Worm (Caenorhabditis elegans) whole organism, L2 larva: Measurements from ENCODE around the gene F38B6.4.

Experiments used
- F13H6.1 ChIP-seq: sonication (generic microtip); optimal IDR thresholded peaks from 2 replicates; lab custom pipeline; 2016; ENCODE audit warnings: missing genetic modification characterization, missing compliant biosample characterization
- R02D3.7 ChIP-seq: fragments of 150-350 bp; optimal IDR thresholded peaks from 2 replicates; lab custom pipeline; 2014; ENCODE audit warnings: missing biosample characterization, missing genetic modification characterization
- ZK546.5 ChIP-seq: sonication (generic microtip); optimal IDR thresholded peaks from 2 replicates; lab custom pipeline; 2017; ENCODE audit warnings: missing biosample characterization, missing genetic modification characterization
- aly-2 ChIP-seq: fragments of 150-350 bp; optimal IDR thresholded peaks from 2 replicates; lab custom pipeline; 2014; ENCODE audit warnings: missing biosample characterization, missing genetic modification characterization
- ama-1 ChIP-seq: fragments of 150-350 bp; optimal IDR thresholded peaks from 2 replicates; lab custom pipeline; 2018; ENCODE audit warnings: inconsistent platforms
- ceh-16 ChIP-seq: fragments of 150-350 bp; optimal IDR thresholded peaks from 2 replicates; lab custom pipeline; 2014; ENCODE audit warnings: missing biosample characterization, missing genetic modification characterization
- ceh-82 ChIP-seq: fragments of 150-350 bp; optimal IDR thresholded peaks from 2 replicates; lab custom pipeline; 2014; ENCODE audit warnings: missing biosample characterization, missing genetic modification characterization
- crh-2 ChIP-seq: sonication (generic microtip); optimal IDR thresholded peaks from 2 replicates; lab custom pipeline; 2017; ENCODE audit warnings: missing biosample characterization, missing genetic modification characterization
- dmd-4 ChIP-seq: sonication (generic microtip); optimal IDR thresholded peaks from 2 replicates; lab custom pipeline; 2017; ENCODE audit warnings: missing biosample characterization, missing genetic modification characterization
- egl-27 ChIP-seq: sonication (generic microtip); optimal IDR thresholded peaks from 3 replicates; lab custom pipeline; 2017; ENCODE audit warnings: missing biosample characterization, missing genetic modification reagents, missing genetic modification characterization
- elt-1 ChIP-seq: fragments of 150-350 bp; optimal IDR thresholded peaks from 2 replicates; lab custom pipeline; 2014; ENCODE audit warnings: missing biosample characterization, missing genetic modification characterization
- elt-3 ChIP-seq: sonication (generic microtip); optimal IDR thresholded peaks from 2 replicates; lab custom pipeline; 2017; ENCODE audit warnings: missing biosample characterization, missing genetic modification characterization
- fos-1 ChIP-seq: fragments of 150-350 bp; optimal IDR thresholded peaks from 2 replicates; lab custom pipeline; 2014; ENCODE audit warnings: missing biosample characterization, missing genetic modification characterization
- gmeb-1 ChIP-seq: fragments of 150-350 bp; optimal IDR thresholded peaks from 2 replicates; lab custom pipeline; 2014; ENCODE audit warnings: missing biosample characterization, missing genetic modification characterization
- lin-11 ChIP-seq: fragments of 150-350 bp; sonication (generic microtip); optimal IDR thresholded peaks from 2 replicates; lab custom pipeline; 2014; ENCODE audit warnings: missing biosample characterization, missing genetic modification characterization, inconsistent platforms, mixed read lengths
- lin-13 ChIP-seq: fragments of 150-350 bp; optimal IDR thresholded peaks from 2 replicates; lab custom pipeline; 2014; ENCODE audit warnings: missing biosample characterization, missing genetic modification reagents, missing genetic modification characterization
- lin-39 ChIP-seq: fragments of 150-350 bp; optimal IDR thresholded peaks from 2 replicates; lab custom pipeline; 2014; ENCODE audit warnings: missing biosample characterization, missing genetic modification reagents, missing genetic modification characterization
- lsy-2 ChIP-seq, 2 experiments: fragments of 150-350 bp in 1 of 2; sonication (generic microtip) in 1 of 2; optimal IDR thresholded peaks; 2 replicates each; lab custom pipeline; 2014 to 2017; ENCODE audit warnings: missing biosample characterization in 2 of 2, missing genetic modification characterization in 2 of 2
- mab-5 ChIP-seq: fragments of 150-350 bp; optimal IDR thresholded peaks from 2 replicates; lab custom pipeline; 2014; ENCODE audit warnings: missing biosample characterization, missing genetic modification characterization
- mdl-1 ChIP-seq, 2 experiments: fragments of 150-350 bp in 1 of 2; sonication (generic microtip) in 1 of 2; optimal IDR thresholded peaks; 2 replicates each; lab custom pipeline; 2017; ENCODE audit warnings: missing biosample characterization in 2 of 2, missing genetic modification characterization in 2 of 2
- nhr-11 ChIP-seq: fragments of 150-350 bp; optimal IDR thresholded peaks from 2 replicates; lab custom pipeline; 2014; ENCODE audit warnings: missing biosample characterization, missing genetic modification characterization
- nhr-12 ChIP-seq: fragments of 150-350 bp; optimal IDR thresholded peaks from 2 replicates; lab custom pipeline; 2014; ENCODE audit warnings: missing biosample characterization, missing genetic modification characterization
- nhr-23 ChIP-seq: fragments of 150-350 bp; optimal IDR thresholded peaks from 2 replicates; lab custom pipeline; 2014; ENCODE audit warnings: missing biosample characterization, missing genetic modification reagents, missing genetic modification characterization
- nhr-237 ChIP-seq: fragments of 150-350 bp; optimal IDR thresholded peaks from 2 replicates; lab custom pipeline; 2014; ENCODE audit warnings: missing biosample characterization, missing genetic modification characterization
- nhr-25 ChIP-seq: fragments of 150-350 bp; sonication (generic microtip); optimal IDR thresholded peaks from 3 replicates; lab custom pipeline; 2014; ENCODE audit warnings: missing biosample characterization, missing genetic modification characterization
- nhr-6 ChIP-seq: fragments of 150-350 bp; optimal IDR thresholded peaks from 2 replicates; lab custom pipeline; 2014; ENCODE audit warnings: missing biosample characterization, missing genetic modification characterization
- nhr-77 ChIP-seq: fragments of 150-350 bp; optimal IDR thresholded peaks from 2 replicates; lab custom pipeline; 2014; ENCODE audit warnings: missing biosample characterization, missing genetic modification characterization
- sem-4 ChIP-seq: fragments of 150-350 bp; optimal IDR thresholded peaks from 2 replicates; lab custom pipeline; 2014; ENCODE audit warnings: missing biosample characterization, missing genetic modification reagents, missing genetic modification characterization
- sma-9 ChIP-seq, 2 experiments: fragments of 150-350 bp in 1 of 2; sonication (generic microtip) in 1 of 2; optimal IDR thresholded peaks; 2 replicates each; lab custom pipeline; 2014 to 2016; ENCODE audit warnings: missing genetic modification characterization in 2 of 2, mild to moderate bottlenecking in 1 of 2, missing biosample characterization in 1 of 2, missing compliant biosample characterization in 1 of 2, missing genetic modification reagents in 1 of 2, moderate library complexity in 1 of 2
- unc-39 ChIP-seq: fragments of 150-350 bp; optimal IDR thresholded peaks from 2 replicates; lab custom pipeline; 2014; ENCODE audit warnings: missing biosample characterization, missing genetic modification characterization
- unc-55 ChIP-seq: fragments of 150-350 bp; sonication (generic microtip); optimal IDR thresholded peaks from 3 replicates; lab custom pipeline; 2014; ENCODE audit warnings: missing biosample characterization, missing genetic modification reagents, missing genetic modification characterization
- ztf-1 ChIP-seq: fragments of 200-800 bp; sonication (Bioruptor generic); conservative IDR thresholded peaks from 2 replicates; pipeline ENCODE4 v1.3.6; 2022; ENCODE audit warnings: missing genetic modification characterization, missing compliant biosample characterization
- ztf-11 ChIP-seq: sonication (generic microtip); optimal IDR thresholded peaks from 2 replicates; lab custom pipeline; 2017; ENCODE audit warnings: missing biosample characterization, missing genetic modification characterization
- ztf-4 ChIP-seq: fragments of 150-350 bp; optimal IDR thresholded peaks from 2 replicates; lab custom pipeline; 2014; ENCODE audit warnings: missing biosample characterization, missing genetic modification characterization

The F38B6.4 gene

DNA sequence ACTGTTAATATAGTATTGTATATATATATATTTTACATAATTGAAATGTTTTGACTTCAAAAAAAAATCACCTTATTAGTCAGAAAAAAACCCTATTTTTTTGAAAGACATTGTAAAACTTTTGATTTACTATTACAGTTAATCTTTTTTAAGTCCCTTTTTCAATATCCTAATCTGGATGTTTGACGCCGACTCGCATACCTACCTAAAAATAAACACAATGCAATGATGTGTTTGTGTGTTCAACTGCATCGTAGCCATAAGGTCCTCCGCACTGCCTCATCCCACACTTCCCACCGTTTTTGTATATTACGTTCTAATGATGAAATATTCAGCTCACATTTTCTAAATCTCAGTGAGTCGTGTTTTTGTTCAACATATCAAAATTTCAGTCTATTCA is 18.7 kb downstream of the F38B6.4 start, which contains the start of gene F38B6.3:
F38B6.3 (plus strand) TSS at position 301 of the 400 bp plus-strand sequence.
- no peak for TF ChIP-seq crh-2
- TF ChIP-seq mab-5 (tag; lab: Kevin White, UChicago) = no peak
- no peak for TF ChIP-seq aly-2 (tag; lab: Kevin White, UChicago)
- no peak for TF ChIP-seq unc-55 (GFP tag; lab: Kevin White, UChicago)
- TF ChIP-seq nhr-77 (tag; lab: Kevin White, UChicago) = no peak
- TF ChIP-seq unc-39 (tag; lab: Kevin White, UChicago) = no peak
- TF ChIP-seq ama-1 (lab: Kevin White, UChicago) = no peak

DNA sequence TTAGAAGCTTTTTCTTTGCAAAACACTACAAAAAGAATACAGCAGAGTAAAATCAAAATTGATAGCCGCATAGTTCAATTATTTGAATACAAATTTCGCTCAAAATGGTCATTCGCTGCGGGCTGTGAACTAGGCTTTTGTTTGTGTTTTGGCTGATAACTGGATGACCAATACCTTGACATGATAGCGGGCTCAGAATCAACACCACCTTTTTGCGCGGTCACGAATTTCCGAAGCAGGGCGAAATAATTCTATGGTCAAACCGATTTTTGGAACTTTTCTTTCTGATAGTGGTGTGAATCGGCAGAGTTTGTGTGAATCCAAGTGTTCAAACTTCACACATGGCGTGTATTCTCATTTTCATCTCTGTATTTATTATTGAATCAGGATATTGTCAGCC is 23.6 kb downstream of the F38B6.4 start, which contains the start of the genes F38B6.7 and F38B6.2:
F38B6.7 (minus strand) TSS at position 101 of the 400 bp plus-strand sequence.
F38B6.2 (plus strand) TSS at position 267 of the 400 bp plus-strand sequence.
- no peak for TF ChIP-seq ztf-11 (tag; lab: Kevin White, UChicago)
- no peak for TF ChIP-seq ztf-4 (tag; lab: Kevin White, UChicago)
- TF ChIP-seq ama-1 (lab: Kevin White, UChicago) = no peak
- no peak for TF ChIP-seq egl-27 (tag; lab: Kevin White, UChicago)
- TF ChIP-seq, all 48 proteins: peak for 0

DNA sequence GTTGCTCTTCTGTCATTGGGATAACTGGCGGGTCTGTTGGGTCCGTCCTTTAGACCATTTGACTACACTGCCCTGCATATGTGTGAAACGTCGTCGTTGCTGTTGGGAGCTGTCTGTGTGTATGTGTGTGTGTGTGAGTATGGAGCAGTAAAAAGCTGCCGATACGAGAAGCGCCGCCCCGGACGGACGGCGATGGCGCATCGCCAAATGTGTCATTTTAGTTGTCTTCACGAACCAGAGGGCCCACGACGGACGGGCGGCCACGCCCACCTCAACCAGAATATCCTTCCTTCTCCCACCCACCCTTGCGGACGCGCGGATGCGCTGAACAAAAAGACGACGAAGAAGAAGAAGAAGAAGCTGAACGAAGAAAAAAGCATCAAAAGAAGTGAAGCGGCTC is 27.6 kb downstream of the F38B6.4 start, which contains the start of gene acr-2:
acr-2 (plus strand) TSS at position 301 of the 400 bp plus-strand sequence.
- TF ChIP-seq ztf-1 (GFP tag; lab: Robert Waterston, UW) (no peak), F13H6.1 (peak; percentile 8)

DNA sequence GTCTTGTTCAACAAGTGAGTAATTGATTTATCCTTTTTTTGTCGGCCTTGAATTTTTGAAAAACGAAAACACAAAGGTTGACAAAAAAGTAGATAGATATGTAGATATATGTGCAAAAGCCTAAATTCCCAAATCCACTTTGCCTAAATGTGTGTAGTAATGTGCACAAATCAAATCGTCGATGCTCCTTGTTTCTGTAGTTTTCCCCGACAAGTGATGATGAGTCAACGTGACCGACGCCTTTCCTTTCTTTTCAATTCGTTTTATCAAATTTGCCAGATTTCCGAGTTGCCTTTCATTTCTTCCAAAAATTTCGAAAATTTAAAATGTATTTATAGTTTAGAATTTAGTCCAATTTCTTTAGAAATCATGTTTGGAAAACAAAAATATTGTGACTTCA is 30.5 kb downstream of the F38B6.4 start:
- TF ChIP-seq nhr-23 (tag; lab: Kevin White, UChicago) (no peak), sma-9 (GFP tag; optimal IDR thresholded peaks at IDR 0.05; lab: Kevin White, UChicago) (peak; percentile 25), sma-9 (tag; optimal IDR thresholded peaks at IDR 0.05; lab: Kevin White, UChicago) (no peak), fos-1 (tag; lab: Kevin White, UChicago) (no peak)

DNA sequence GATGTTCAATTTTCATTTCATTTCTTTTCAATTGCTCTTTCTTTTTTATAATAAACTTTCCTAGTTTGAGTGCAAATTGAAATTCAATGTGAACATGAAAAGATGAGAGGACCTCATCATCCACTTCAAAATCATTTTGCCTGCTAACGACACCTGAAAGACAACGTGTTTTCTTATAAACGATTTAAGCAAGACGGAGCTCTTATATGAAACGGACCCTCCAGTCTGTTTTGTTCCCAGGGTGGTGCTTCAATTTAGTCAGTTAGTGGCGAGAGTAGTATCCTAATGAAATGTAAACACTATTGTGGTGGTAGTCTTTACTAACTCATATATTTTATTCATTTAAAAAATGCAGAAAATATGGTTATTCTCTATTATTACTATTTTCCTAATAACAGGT is 34.6 kb downstream of the F38B6.4 start, which contains the start of gene acr-3:
acr-3 (plus strand) TSS at position 301 of the 400 bp plus-strand sequence.
- TF ChIP-seq fos-1 (tag; lab: Kevin White, UChicago) (no peak), lin-13 (GFP tag; lab: Kevin White, UChicago) (no peak), mab-5 (tag; lab: Kevin White, UChicago) (no peak), ceh-16 (no peak), ZK546.5 (tag; lab: Kevin White, UChicago) (no peak)
- TF ChIP-seq, all 48 proteins: peak for 0

- TF ChIP-seq elt-1 (tag; lab: Kevin White, UChicago) (no peak), nhr-77 (tag; lab: Kevin White, UChicago) (no peak), nhr-11 (tag; lab: Kevin White, UChicago) (no peak), sem-4 (tag; lab: Kevin White, UChicago) (no peak), lin-13 (GFP tag; lab: Kevin White, UChicago) (no peak), sma-9 (GFP tag; optimal IDR thresholded peaks at IDR 0.05; lab: Kevin White, UChicago) (no peak), sma-9 (tag; optimal IDR thresholded peaks at IDR 0.05; lab: Kevin White, UChicago) (no peak), dmd-4 (tag; lab: Kevin White, UChicago) (no peak), lin-11 (no peak), R02D3.7 (tag; lab: Kevin White, UChicago) (no peak), nhr-6 (tag; lab: Kevin White, UChicago) (no peak), nhr-12 (no peak), mdl-1 (tag; optimal IDR thresholded peaks at IDR 0.05; lab: Kevin White, UChicago) (no peak), nhr-237 (tag; lab: Kevin White, UChicago) (no peak)
Measured at ce11 chrX:6713277-6713676, 38.6 kb downstream of the F38B6.4 start, which contains the start of gene nas-11. nas-11 (plus strand) TSS chrX:6713577.

DNA sequence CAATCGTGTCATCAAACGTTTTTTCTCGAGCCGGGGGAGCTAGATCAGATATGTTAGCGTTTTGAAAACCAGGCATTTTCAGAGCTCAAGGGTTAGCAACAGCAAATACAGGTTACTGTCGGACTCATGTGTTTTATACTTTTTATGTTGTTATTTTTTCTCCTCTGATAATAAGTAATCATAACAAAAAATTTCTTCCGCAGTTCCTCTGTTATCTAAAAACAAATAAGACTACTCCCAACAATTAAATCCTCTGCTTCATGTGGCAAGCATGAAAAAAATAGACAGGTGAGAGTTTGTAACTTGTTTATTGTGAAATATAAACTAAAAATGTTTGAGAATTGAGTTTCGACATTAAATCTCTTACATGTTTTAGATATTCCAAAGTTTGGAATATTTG is 43.9 kb downstream of the F38B6.4 start, which contains the start of gene smf-2:
smf-2 (minus strand) TSS at position 101 of the 400 bp plus-strand sequence.
- no peak for TF ChIP-seq lsy-2 (tag; optimal IDR thresholded peaks at IDR 0.05; lab: Kevin White, UChicago)
- no peak for TF ChIP-seq elt-3 (tag; lab: Kevin White, UChicago)
- TF ChIP-seq lin-11 = no peak
- TF ChIP-seq lin-39 (tag; lab: Kevin White, UChicago) = no peak
- no peak for TF ChIP-seq ceh-82
- TF ChIP-seq gmeb-1 (tag; lab: Kevin White, UChicago) = no peak
- no peak for TF ChIP-seq nhr-25 (tag; lab: Kevin White, UChicago)
- TF ChIP-seq, all 48 proteins: peak for 0
